Worm (Caenorhabditis elegans) whole organism, young adult: ENCODE results near the gene F38A1.6.
A peak's percentile ranks its signal among the peaks of the same experiment; 100 is the strongest.

ENCODE experiments used
- F49E8.2 ChIP-seq: sonication (generic microtip); optimal IDR thresholded peaks from 3 replicates; lab custom pipeline; 2017; ENCODE audit warnings: missing genetic modification characterization, mild to moderate bottlenecking, missing compliant biosample characterization, antibody characterized with exemption, moderate library complexity; ENCODE audit not compliant: insufficient read depth
- Y53F4B.3 ChIP-seq: fragments of 200-800 bp; sonication (Bioruptor generic); IDR thresholded peaks from 2 replicates; pipeline ENCODE4 v1.3.6; 2022; ENCODE audit warnings: missing genetic modification reagents, missing genetic modification characterization, missing compliant biosample characterization
- dpff-1 ChIP-seq: sonication (generic microtip); optimal IDR thresholded peaks from 2 replicates; lab custom pipeline; 2017; ENCODE audit warnings: mild to moderate bottlenecking, missing genetic modification characterization, missing compliant biosample characterization
- egrh-3 ChIP-seq: fragments of 200-800 bp; sonication (Bioruptor generic); IDR thresholded peaks from 2 replicates; pipeline ENCODE4 v1.3.6; 2022; ENCODE audit warnings: missing genetic modification reagents, missing genetic modification characterization, missing compliant biosample characterization
- ets-4 ChIP-seq: fragments of 200-800 bp; sonication (Bioruptor generic); optimal IDR thresholded peaks from 2 replicates; lab custom pipeline; 2018; ENCODE audit warnings: mild to moderate bottlenecking, missing genetic modification characterization, missing compliant biosample characterization
- him-1 ChIP-seq: sonication (generic microtip); optimal IDR thresholded peaks from 2 replicates; lab custom pipeline; 2016; ENCODE audit warnings: missing genotype, missing genetic modification reagents, missing genetic modification characterization, missing compliant biosample characterization
- hmg-1.2 ChIP-seq: fragments of 200-800 bp; sonication (Bioruptor generic); IDR thresholded peaks from 2 replicates; pipeline ENCODE4 v1.3.6; 2022; ENCODE audit warnings: missing genetic modification reagents, missing genetic modification characterization, missing compliant biosample characterization
- lsl-1 ChIP-seq: fragments of 200-800 bp; sonication (Bioruptor generic); optimal IDR thresholded peaks from 2 replicates; lab custom pipeline; 2018; ENCODE audit warnings: mild to moderate bottlenecking, missing genetic modification characterization, moderate library complexity, missing compliant biosample characterization
- nhr-27 ChIP-seq: fragments of 200-800 bp; sonication (Bioruptor generic); optimal IDR thresholded peaks from 2 replicates; lab custom pipeline; 2018; ENCODE audit warnings: mild to moderate bottlenecking, missing genetic modification characterization, moderate library complexity, missing compliant biosample characterization
- nhr-80 ChIP-seq: sonication (generic microtip); optimal IDR thresholded peaks from 2 replicates; lab custom pipeline; 2016; ENCODE audit warnings: missing genetic modification characterization, missing compliant biosample characterization
- snpc-1.1 ChIP-seq: sonication (generic microtip); optimal IDR thresholded peaks from 2 replicates; lab custom pipeline; 2017; ENCODE audit warnings: missing genetic modification characterization, mild to moderate bottlenecking, missing compliant biosample characterization, antibody characterized with exemption, moderate library complexity, missing genotype, missing genetic modification reagents; ENCODE audit not compliant: insufficient read depth
- snpc-4 ChIP-seq, 5 experiments: fragments of 150-350 bp in 1 of 5; sonication (generic microtip) in 4 of 5; optimal IDR thresholded peaks; 2 replicates each; lab custom pipeline; 2014 to 2018; ENCODE audit warnings: missing genetic modification characterization in 5 of 5, missing biosample characterization in 3 of 5, antibody characterized with exemption in 2 of 5, mild to moderate bottlenecking in 2 of 5, missing compliant biosample characterization in 2 of 5, missing genotype in 2 of 5, moderate library complexity in 2 of 5, missing genetic modification reagents in 1 of 5

- no peak for TF ChIP-seq snpc-4 (GFP tag; optimal IDR thresholded peaks at IDR 0.05; lab: Kevin White, UChicago)
- TF ChIP-seq snpc-4 (tag; optimal IDR thresholded peaks at IDR 0.05; lab: Kevin White, UChicago), result no peak
- TF ChIP-seq lsl-1 (GFP tag; lab: Kevin White, UChicago), result no peak
- TF ChIP-seq hmg-1.2 (GFP tag; lab: Robert Waterston, UW), result no peak
- TF ChIP-seq nhr-80 (tag; lab: Kevin White, UChicago), result no peak
- TF ChIP-seq Y53F4B.3, result no peak
- TF ChIP-seq him-1, result no peak
- TF ChIP-seq snpc-1.1 (tag; lab: Kevin White, UChicago), result no peak
- TF ChIP-seq dpff-1 (tag; lab: Kevin White, UChicago), result no peak
- TF ChIP-seq nhr-27 (tag; lab: Kevin White, UChicago), result no peak
- TF ChIP-seq egrh-3 (GFP tag; lab: Robert Waterston, UW), result peak; percentile 98
- no peak for TF ChIP-seq ets-4 (GFP tag; lab: Kevin White, UChicago)
- no peak for TF ChIP-seq F49E8.2 (tag; lab: Kevin White, UChicago)
These were observed 19.1 kb upstream of the F38A1.6 start for ce11 chrIV:1232419-1233145.
